Fruit fly (Drosophila melanogaster) whole organism, embryonic: Measurements from ENCODE around the gene kek6.

ENCODE experiments used
- Atf6 ChIP-seq: fragments of 200-800 bp; sonication (Bioruptor generic); IDR thresholded peaks from 2 replicates; pipeline ENCODE4 v1.3.6; 2022; ENCODE audit warnings: missing biosample characterization, missing genetic modification characterization
- CG12219 ChIP-seq: fragments of 200-800 bp; sonication (Bioruptor generic); optimal IDR thresholded peaks from 3 replicates; lab custom pipeline; 2018; ENCODE audit warnings: missing biosample characterization, mild to moderate bottlenecking, missing genetic modification characterization
- CG6854 ChIP-seq: fragments of 200-800 bp; sonication (Bioruptor generic); optimal IDR thresholded peaks from 3 replicates; lab custom pipeline; 2017; ENCODE audit warnings: missing biosample characterization, mild to moderate bottlenecking, missing genetic modification characterization
- Deaf1 ChIP-seq: fragments of 200-800 bp; optimal IDR thresholded peaks from 3 replicates; lab custom pipeline; 2019; ENCODE audit warnings: missing biosample characterization, mild to moderate bottlenecking, missing genetic modification characterization, moderate library complexity
- Med ChIP-seq: fragments of 200-800 bp; sonication (Bioruptor generic); peaks from one replicate; lab custom pipeline; 2016; ENCODE audit warnings: missing biosample characterization, missing genetic modification characterization, mild to moderate bottlenecking, inconsistent platforms, moderate library complexity
- Nf-YC ChIP-seq: fragments of 200-800 bp; optimal IDR thresholded peaks from 3 replicates; lab custom pipeline; 2019; ENCODE audit warnings: missing biosample characterization, mild to moderate bottlenecking, missing genetic modification characterization, moderate library complexity
- bigmax ChIP-seq: fragments of 200-800 bp; sonication (Bioruptor generic); optimal IDR thresholded peaks from 2 replicates; lab custom pipeline; 2018; ENCODE audit warnings: missing biosample characterization, mild to moderate bottlenecking, missing genetic modification characterization
- bowl ChIP-seq: fragments of 200-800 bp; sonication (Bioruptor generic); IDR thresholded peaks from 2 replicates; pipeline ENCODE4 v1.3.6; 2022; ENCODE audit warnings: missing biosample characterization, missing genetic modification characterization
- chinmo ChIP-seq: fragments of 200-800 bp; sonication (Bioruptor generic); IDR thresholded peaks from 4 replicates; pipeline ENCODE4 v1.3.6; 2022; ENCODE audit warnings: missing biosample characterization, missing genetic modification characterization; ENCODE audit not compliant: partially characterized antibody
- cwo ChIP-seq: fragments of 200-800 bp; sonication (Bioruptor generic); optimal IDR thresholded peaks from 3 replicates; lab custom pipeline; 2017; ENCODE audit warnings: missing biosample characterization, missing genetic modification characterization, mild to moderate bottlenecking, moderate library complexity, missing genetic modification reagents
- ttk ChIP-seq: fragments of 200-800 bp; sonication (Bioruptor generic); IDR thresholded peaks from 2 replicates; pipeline ENCODE4 v2.1.2; 2022; ENCODE audit warnings: missing biosample characterization, missing genetic modification characterization

- TF ChIP-seq chinmo (GFP tag; lab: Robert Waterston, UW) (no peak), Med (GFP tag; lab: Kevin White, UChicago) (peak; percentile 89), Deaf1 (peak; percentile 17), CG12219 (GFP tag; lab: Kevin White, UChicago) (no peak), Atf6 (GFP tag; lab: Robert Waterston, UW) (no peak), bowl (GFP tag; lab: Robert Waterston, UW) (no peak), cwo (GFP tag; lab: Kevin White, UChicago) (no peak), Nf-YC (peak; percentile 51), ttk (GFP tag; lab: Robert Waterston, UW) (no peak), CG6854 (GFP tag; lab: Kevin White, UChicago) (no peak), bigmax (GFP tag; lab: Kevin White, UChicago) (no peak)
Measured at dm6 chr3R:31608438-31609188, 13.3 kb upstream of the kek6 start.
